Worm (Caenorhabditis elegans) whole organism, L4 larva: ENCODE data around the gene tax-4.

Experiments used
- skn-1 ChIP-seq: fragments of 150-350 bp; optimal IDR thresholded peaks from 2 replicates; lab custom pipeline; 2014; ENCODE audit warnings: missing biosample characterization, missing genetic modification characterization
- snpc-4 ChIP-seq: fragments of 150-350 bp; optimal IDR thresholded peaks from 2 replicates; lab custom pipeline; 2014; ENCODE audit warnings: missing biosample characterization, missing genetic modification characterization
- tra-1 ChIP-seq: fragments of 200-800 bp; sonication (Bioruptor generic); IDR thresholded peaks from 2 replicates; pipeline ENCODE4 v1.3.6; 2022; ENCODE audit warnings: missing genetic modification reagents, missing genetic modification characterization, missing compliant biosample characterization
- ztf-11 ChIP-seq: fragments of 150-350 bp; optimal IDR thresholded peaks from 2 replicates; lab custom pipeline; 2014; ENCODE audit warnings: missing biosample characterization, missing genetic modification characterization

DNA sequence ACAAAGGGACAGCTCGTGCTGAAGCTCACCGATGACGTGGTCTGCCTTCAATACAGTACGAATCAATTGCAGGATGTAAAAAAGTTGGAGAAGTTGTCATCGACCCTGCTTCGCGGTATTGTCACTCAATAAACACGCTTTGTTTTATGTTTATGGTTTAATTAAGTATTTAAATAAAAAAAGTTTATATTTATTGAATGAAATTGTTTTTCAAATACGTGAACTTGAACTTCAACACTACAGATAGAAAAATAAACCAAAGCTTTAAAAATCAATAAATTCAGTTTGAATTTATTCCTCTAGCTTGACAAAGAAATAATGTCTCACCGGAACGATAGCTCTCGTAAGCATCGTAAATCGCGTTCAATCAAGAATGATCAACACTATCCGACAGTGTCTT is 35.6 kb upstream of the tax-4 start, which contains the start of gene ZK512.8:
- no peak for TF ChIP-seq snpc-4
- TF ChIP-seq skn-1 = no peak
- TF ChIP-seq tra-1 = no peak
- no peak for TF ChIP-seq ztf-11
